Worm (Caenorhabditis elegans) whole organism, midembryonic: Measurements from ENCODE around the gene sri-61.

ENCODE experiments used
- T22C8.4 ChIP-seq: fragments of 200-800 bp; sonication (Bioruptor generic); IDR thresholded peaks from 2 replicates; pipeline ENCODE4 v1.3.6; 2022; ENCODE audit warnings: missing genetic modification characterization, missing compliant biosample characterization
- cog-1 ChIP-seq: sonication (generic microtip); optimal IDR thresholded peaks from 2 replicates; lab custom pipeline; 2016; ENCODE audit warnings: missing genetic modification characterization, missing compliant biosample characterization
- flt-1 ChIP-seq: fragments of 200-800 bp; sonication (Bioruptor generic); IDR thresholded peaks from 2 replicates; pipeline ENCODE4 v1.3.6; 2022; ENCODE audit warnings: missing genetic modification characterization, missing compliant biosample characterization
- klf-2 ChIP-seq: fragments of 200-800 bp; sonication (Bioruptor generic); conservative IDR thresholded peaks from 2 replicates; pipeline ENCODE4 v1.3.6; 2022; ENCODE audit warnings: missing genetic modification reagents, missing genetic modification characterization, missing compliant biosample characterization
- med-1 ChIP-seq: sonication (generic microtip); optimal IDR thresholded peaks from 2 replicates; lab custom pipeline; 2017; ENCODE audit warnings: missing genetic modification characterization, mild to moderate bottlenecking, missing compliant biosample characterization, antibody characterized with exemption, missing genetic modification reagents; ENCODE audit not compliant: insufficient read depth
- ref-1 ChIP-seq: fragments of 200-800 bp; sonication (Bioruptor generic); conservative IDR thresholded peaks from 2 replicates; pipeline ENCODE4 v1.3.6; 2022; ENCODE audit warnings: missing genetic modification reagents, missing genetic modification characterization, missing compliant biosample characterization
- ztf-23 ChIP-seq: fragments of 200-800 bp; sonication (Bioruptor generic); IDR thresholded peaks from 2 replicates; pipeline ENCODE4 v1.3.6; 2022; ENCODE audit warnings: missing genetic modification reagents, missing genetic modification characterization, missing compliant biosample characterization

DNA sequence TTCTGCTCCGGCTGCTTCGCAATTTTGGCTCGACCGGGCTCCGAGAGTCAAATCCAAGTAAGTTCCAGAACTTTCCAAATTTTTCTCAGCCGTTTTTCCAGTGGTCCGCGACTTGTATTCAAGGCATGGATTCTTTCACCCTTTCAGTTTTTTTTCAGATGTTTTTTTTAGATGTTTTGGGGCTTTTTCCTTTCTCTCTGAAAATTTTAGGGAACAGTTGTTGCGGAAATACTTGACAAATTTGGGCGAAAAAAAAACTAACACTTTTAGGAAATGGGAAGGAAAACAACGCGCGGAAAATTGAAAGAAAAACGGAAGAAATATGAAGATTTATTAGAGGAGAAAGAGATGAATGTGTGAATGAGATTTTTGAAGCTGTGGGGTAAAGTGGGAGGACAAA lies 25.4 kb upstream of the sri-61 start, which contains the start of the genes T05A8.11 and nep-2:
- no peak for TF ChIP-seq ref-1 (GFP tag; lab: Robert Waterston, UW)
- TF ChIP-seq flt-1 (GFP tag; lab: Robert Waterston, UW), result no peak
- TF ChIP-seq cog-1, result no peak
- no peak for TF ChIP-seq T22C8.4
- no peak for TF ChIP-seq med-1 (GFP tag; lab: Kevin White, UChicago)
- no peak for TF ChIP-seq klf-2 (GFP tag; lab: Robert Waterston, UW)
- TF ChIP-seq ztf-23 (GFP tag; lab: Robert Waterston, UW), result no peak
